Fruit fly (Drosophila melanogaster) whole organism, embryonic: Measurements from ENCODE around the gene Dad1.

ENCODE experiments used
- Atf-2 ChIP-seq: fragments of 200-800 bp; sonication (Bioruptor generic); optimal IDR thresholded peaks from 2 replicates; lab custom pipeline; 2016; ENCODE audit warnings: missing biosample characterization, missing genetic modification characterization
- CG10267 ChIP-seq: fragments of 200-800 bp; sonication (Bioruptor generic); optimal IDR thresholded peaks from 2 replicates; lab custom pipeline; 2018; ENCODE audit warnings: missing biosample characterization, mild to moderate bottlenecking, missing genetic modification characterization, moderate library complexity
- CG10431 ChIP-seq: fragments of 200-800 bp; sonication (Bioruptor generic); optimal IDR thresholded peaks from 3 replicates; lab custom pipeline; 2018; ENCODE audit warnings: missing biosample characterization, mild to moderate bottlenecking, missing genetic modification characterization
- CG13624 ChIP-seq: fragments of 200-800 bp; sonication (Bioruptor generic); optimal IDR thresholded peaks from 2 replicates; lab custom pipeline; 2016; ENCODE audit warnings: missing biosample characterization, missing genetic modification characterization
- CG15269 ChIP-seq: fragments of 200-800 bp; sonication (Bioruptor generic); optimal IDR thresholded peaks from 2 replicates; lab custom pipeline; 2018; ENCODE audit warnings: missing biosample characterization, mild to moderate bottlenecking, missing genetic modification characterization, moderate library complexity
- CG1529 ChIP-seq: fragments of 200-800 bp; sonication (Bioruptor generic); optimal IDR thresholded peaks from 3 replicates; lab custom pipeline; 2018; ENCODE audit warnings: missing biosample characterization, missing genetic modification characterization
- CG16779 ChIP-seq: fragments of 200-800 bp; sonication (Bioruptor generic); IDR thresholded peaks from 2 replicates; pipeline ENCODE4 v1.3.6; 2022; ENCODE audit warnings: missing biosample characterization, missing genetic modification characterization
- CG17385 ChIP-seq: fragments of 200-800 bp; sonication (Bioruptor generic); optimal IDR thresholded peaks from 3 replicates; lab custom pipeline; 2018; ENCODE audit warnings: missing biosample characterization, mild to moderate bottlenecking, missing genetic modification characterization
- CG17568 ChIP-seq: fragments of 200-800 bp; sonication (Bioruptor generic); optimal IDR thresholded peaks from 2 replicates; lab custom pipeline; 2018; ENCODE audit warnings: missing biosample characterization, mild to moderate bottlenecking, missing genetic modification characterization, moderate library complexity
- CG18011 ChIP-seq: fragments of 200-800 bp; sonication (Bioruptor generic); optimal IDR thresholded peaks from 2 replicates; lab custom pipeline; 2017; ENCODE audit warnings: missing biosample characterization, missing genetic modification characterization, mild to moderate bottlenecking, moderate library complexity, missing genotype
- CG18599 ChIP-seq: fragments of 200-800 bp; sonication (Bioruptor generic); optimal IDR thresholded peaks from 3 replicates; lab custom pipeline; 2017; ENCODE audit warnings: missing biosample characterization, missing genetic modification characterization, mild to moderate bottlenecking, moderate library complexity, missing genetic modification reagents
- CG2889 ChIP-seq: fragments of 200-800 bp; sonication (Bioruptor generic); IDR thresholded peaks from 3 replicates; pipeline ENCODE4 v1.3.6; 2022; ENCODE audit warnings: missing biosample characterization, missing genetic modification characterization
- CG3407 ChIP-seq: fragments of 200-800 bp; sonication (Bioruptor generic); optimal IDR thresholded peaks from 2 replicates; lab custom pipeline; 2018; ENCODE audit warnings: missing biosample characterization, mild to moderate bottlenecking, missing genetic modification characterization
- CG34376 ChIP-seq: fragments of 200-800 bp; sonication (Bioruptor generic); optimal IDR thresholded peaks from 2 replicates; lab custom pipeline; 2018; ENCODE audit warnings: missing biosample characterization, mild to moderate bottlenecking, missing genetic modification characterization
- CG8089 ChIP-seq: fragments of 200-800 bp; sonication (Bioruptor generic); optimal IDR thresholded peaks from 3 replicates; lab custom pipeline; 2016; ENCODE audit warnings: missing biosample characterization, missing genetic modification characterization
- CG9437 ChIP-seq: fragments of 200-800 bp; sonication (Bioruptor generic); optimal IDR thresholded peaks from 2 replicates; lab custom pipeline; 2018; ENCODE audit warnings: missing biosample characterization, mild to moderate bottlenecking, missing genetic modification characterization
- CG9609 ChIP-seq: fragments of 200-800 bp; sonication (Bioruptor generic); optimal IDR thresholded peaks from 3 replicates; lab custom pipeline; 2016; ENCODE audit warnings: missing biosample characterization, missing genetic modification characterization
- Dek ChIP-seq: fragments of 200-800 bp; sonication (Bioruptor generic); optimal IDR thresholded peaks from 3 replicates; lab custom pipeline; 2019; ENCODE audit warnings: missing biosample characterization, mild to moderate bottlenecking, missing genetic modification characterization, moderate library complexity
- Dll ChIP-seq: fragments of 200-800 bp; sonication (Bioruptor generic); IDR thresholded peaks from 4 replicates; pipeline ENCODE4 v1.3.6; 2022; ENCODE audit warnings: missing biosample characterization, missing genetic modification characterization; ENCODE audit not compliant: partially characterized antibody
- GATAe ChIP-seq: fragments of 200-800 bp; sonication (Bioruptor generic); conservative IDR thresholded peaks from 2 replicates; pipeline ENCODE4 v1.3.6; 2022; ENCODE audit warnings: missing biosample characterization, missing genetic modification characterization
- Gsc ChIP-seq: fragments of 200-800 bp; sonication (Bioruptor generic); IDR thresholded peaks from 2 replicates; pipeline ENCODE4 v1.3.6; 2022; ENCODE audit warnings: missing biosample characterization, missing genetic modification characterization
- HHEX ChIP-seq: fragments of 200-800 bp; sonication (Bioruptor generic); optimal IDR thresholded peaks from 3 replicates; lab custom pipeline; 2017; ENCODE audit warnings: missing biosample characterization, mild to moderate bottlenecking, missing genetic modification characterization, missing genetic modification reagents
- Hey ChIP-seq: fragments of 200-800 bp; sonication (Bioruptor generic); optimal IDR thresholded peaks from 3 replicates; lab custom pipeline; 2018; ENCODE audit warnings: missing biosample characterization, mild to moderate bottlenecking, missing genetic modification characterization
- Mes4 ChIP-seq: fragments of 200-800 bp; sonication (Bioruptor generic); optimal IDR thresholded peaks from 2 replicates; lab custom pipeline; 2016; ENCODE audit warnings: missing biosample characterization, missing genetic modification characterization
- Rx ChIP-seq: fragments of 200-800 bp; sonication (Bioruptor generic); IDR thresholded peaks from 2 replicates; pipeline ENCODE4 v1.3.6; 2022; ENCODE audit warnings: missing biosample characterization, missing genetic modification characterization
- Sry-β ChIP-seq: fragments of 200-800 bp; sonication (Bioruptor generic); optimal IDR thresholded peaks from 2 replicates; lab custom pipeline; 2018; ENCODE audit warnings: missing biosample characterization, mild to moderate bottlenecking, missing genetic modification characterization, moderate library complexity
- ash1 ChIP-seq: fragments of 200-800 bp; sonication (Bioruptor generic); optimal IDR thresholded peaks from 2 replicates; lab custom pipeline; 2018; ENCODE audit warnings: missing biosample characterization, mild to moderate bottlenecking, missing genetic modification characterization
- ato ChIP-seq: fragments of 200-800 bp; sonication (Bioruptor generic); IDR thresholded peaks from 2 replicates; pipeline ENCODE4 v1.3.6; 2022; ENCODE audit warnings: missing biosample characterization, missing genetic modification characterization; ENCODE audit not compliant: partially characterized antibody
- bigmax ChIP-seq: fragments of 200-800 bp; sonication (Bioruptor generic); optimal IDR thresholded peaks from 2 replicates; lab custom pipeline; 2018; ENCODE audit warnings: missing biosample characterization, mild to moderate bottlenecking, missing genetic modification characterization
- cg ChIP-seq: fragments of 200-800 bp; sonication (Bioruptor generic); optimal IDR thresholded peaks from 3 replicates; lab custom pipeline; 2019; ENCODE audit warnings: missing biosample characterization, mild to moderate bottlenecking, missing genetic modification characterization, moderate library complexity
- crc ChIP-seq: fragments of 200-800 bp; sonication (Bioruptor generic); optimal IDR thresholded peaks from 2 replicates; lab custom pipeline; 2016; ENCODE audit warnings: missing biosample characterization, missing genetic modification characterization
- ewg ChIP-seq: fragments of 200-800 bp; sonication (Bioruptor generic); optimal IDR thresholded peaks from 3 replicates; lab custom pipeline; 2017; ENCODE audit warnings: mild to moderate bottlenecking, missing biosample characterization, missing genetic modification reagents, missing genetic modification characterization
- eyg ChIP-seq: fragments of 200-800 bp; sonication (Bioruptor generic); optimal IDR thresholded peaks from 3 replicates; lab custom pipeline; 2016; ENCODE audit warnings: missing biosample characterization, missing genetic modification characterization
- fd64A ChIP-seq: fragments of 200-800 bp; sonication (Bioruptor generic); optimal IDR thresholded peaks from 3 replicates; lab custom pipeline; 2018; ENCODE audit warnings: missing biosample characterization, mild to moderate bottlenecking, missing genetic modification characterization
- h ChIP-seq: fragments of >200 bp; optimal IDR thresholded peaks from 2 replicates; lab custom pipeline; 2017
- hb ChIP-seq: fragments of 200-800 bp; sonication (Bioruptor generic); IDR thresholded peaks from 3 replicates; pipeline ENCODE4 v1.3.6; 2022; ENCODE audit warnings: missing biosample characterization, missing genetic modification characterization; ENCODE audit not compliant: partially characterized antibody
- inv ChIP-seq: fragments of 200-800 bp; sonication (Bioruptor generic); IDR thresholded peaks from 2 replicates; pipeline ENCODE4 v1.3.6; 2022; ENCODE audit warnings: missing biosample characterization, missing genetic modification characterization; ENCODE audit not compliant: partially characterized antibody
- ken ChIP-seq: fragments of 200-800 bp; sonication (Bioruptor generic); IDR thresholded peaks from 3 replicates; pipeline ENCODE4 v1.3.6; 2022; ENCODE audit warnings: missing biosample characterization, missing genetic modification characterization
- kni ChIP-seq: fragments of 200-800 bp; sonication (Bioruptor generic); optimal IDR thresholded peaks from 3 replicates; lab custom pipeline; 2017; ENCODE audit warnings: mild to moderate bottlenecking, missing biosample characterization, missing genetic modification reagents, missing genetic modification characterization
- lbe ChIP-seq: fragments of 200-800 bp; sonication (Bioruptor generic); optimal IDR thresholded peaks from 2 replicates; lab custom pipeline; 2016; ENCODE audit warnings: missing biosample characterization, mild to moderate bottlenecking, missing genetic modification characterization
- pfk ChIP-seq: fragments of 200-800 bp; sonication (Bioruptor generic); optimal IDR thresholded peaks from 2 replicates; lab custom pipeline; 2018; ENCODE audit warnings: missing biosample characterization, mild to moderate bottlenecking, missing genetic modification characterization, moderate library complexity
- sd ChIP-seq: fragments of 200-800 bp; sonication (Bioruptor generic); optimal IDR thresholded peaks from 3 replicates; lab custom pipeline; 2018; ENCODE audit warnings: missing biosample characterization, mild to moderate bottlenecking, missing genetic modification characterization, moderate library complexity
- sim ChIP-seq: fragments of 200-800 bp; sonication (Bioruptor generic); IDR thresholded peaks from 2 replicates; pipeline ENCODE4 v1.3.6; 2022; ENCODE audit warnings: missing biosample characterization, missing genetic modification characterization
- sima ChIP-seq: fragments of 200-800 bp; sonication (Bioruptor generic); optimal IDR thresholded peaks from 2 replicates; lab custom pipeline; 2016; ENCODE audit warnings: missing biosample characterization, missing genetic modification characterization
- sug ChIP-seq: fragments of 200-800 bp; optimal IDR thresholded peaks from 2 replicates; lab custom pipeline; 2019; ENCODE audit warnings: missing biosample characterization, mild to moderate bottlenecking, missing genetic modification characterization, moderate library complexity
- unpg ChIP-seq: fragments of 200-800 bp; sonication (Bioruptor generic); optimal IDR thresholded peaks from 3 replicates; lab custom pipeline; 2018; ENCODE audit warnings: missing biosample characterization, mild to moderate bottlenecking, missing genetic modification characterization, moderate library complexity
- wdn ChIP-seq: fragments of 200-800 bp; sonication (Bioruptor generic); IDR thresholded peaks from 2 replicates; pipeline ENCODE4 v1.3.6; 2022; ENCODE audit warnings: missing biosample characterization, missing genetic modification characterization
- yki ChIP-seq: fragments of >200 bp; optimal IDR thresholded peaks from 3 replicates; lab custom pipeline; 2018

Gene Dad1

DNA sequence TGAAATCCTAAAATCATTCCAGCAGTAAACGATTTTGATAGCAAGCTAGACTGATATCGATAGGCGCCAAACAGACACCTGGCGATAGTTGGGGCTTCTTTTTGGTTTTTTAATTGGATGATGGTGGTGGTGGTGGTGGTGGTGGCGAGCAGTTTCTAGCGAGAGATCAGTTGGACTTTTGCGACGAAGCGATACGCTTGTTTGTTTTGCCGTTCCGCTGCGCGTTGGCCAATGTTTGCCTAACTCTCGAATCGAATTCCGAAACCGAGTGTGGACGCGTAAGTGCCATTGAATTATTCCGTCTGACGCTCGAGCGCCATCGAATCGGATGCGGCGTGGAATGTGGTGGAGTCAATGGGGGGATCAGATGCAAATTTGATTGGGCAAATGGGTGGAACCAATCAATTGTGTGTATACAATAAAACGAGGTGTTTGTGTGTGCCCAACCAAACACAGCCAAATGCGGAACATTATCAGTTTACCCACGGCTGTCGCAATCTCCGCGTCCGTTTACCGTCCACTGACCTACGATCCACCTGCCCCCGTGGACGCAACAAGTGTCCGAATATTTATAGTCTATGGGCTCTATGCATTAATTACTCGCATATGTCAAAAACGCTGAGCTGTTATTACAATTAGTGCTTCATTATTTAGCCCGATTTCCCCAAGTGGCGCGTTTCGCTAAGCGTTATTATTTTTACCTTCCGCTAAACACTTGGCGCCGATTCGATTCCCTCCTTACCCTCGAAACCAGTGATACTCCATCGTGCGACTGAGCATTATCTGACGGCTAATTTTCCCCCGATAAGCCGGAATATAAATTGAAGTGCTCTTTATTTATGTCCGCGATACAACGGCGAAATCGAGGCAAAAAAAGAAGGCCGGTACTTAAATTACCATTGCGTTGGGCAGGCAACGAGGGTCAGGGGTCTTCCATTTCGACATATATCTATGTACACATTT lies 13.3 kb downstream of the Dad1 start, which contains the start of gene CG17292 (continued):
- TF ChIP-seq CG8089 (GFP tag; lab: Kevin White, UChicago), result peak; percentile 33
- peak; percentile 38 for TF ChIP-seq unpg (GFP tag; lab: Kevin White, UChicago)
- no peak for TF ChIP-seq yki
- TF ChIP-seq CG17385 (GFP tag; lab: Kevin White, UChicago), result peak; percentile 62
- TF ChIP-seq Dll (GFP tag; lab: Robert Waterston, UW), result peak; percentile 88
- TF ChIP-seq inv, result peak; percentile 85
- TF ChIP-seq sug, result peak; percentile 47
- peak; percentile 39 for TF ChIP-seq CG18011 (GFP tag; lab: Kevin White, UChicago)
- TF ChIP-seq sima (GFP tag; lab: Kevin White, UChicago), result no peak
- no peak for TF ChIP-seq CG9437
- TF ChIP-seq CG15269 (tag; lab: Kevin White, UChicago), result peak; percentile 63
- no peak for TF ChIP-seq CG2889 (GFP tag; lab: Robert Waterston, UW)
- TF ChIP-seq lbe (GFP tag; lab: Kevin White, UChicago), result no peak
- TF ChIP-seq sd (tag; lab: Kevin White, UChicago), result peak; percentile 97
- TF ChIP-seq HHEX (GFP tag; lab: Kevin White, UChicago), result peak; percentile 58
- peak; percentile 9 for TF ChIP-seq ewg
- TF ChIP-seq CG3407 (GFP tag; lab: Kevin White, UChicago), result peak; percentile 51
- TF ChIP-seq ash1, result no peak
- TF ChIP-seq kni, result peak; percentile 25
- TF ChIP-seq CG18599 (GFP tag; lab: Kevin White, UChicago), result peak; percentile 56
- TF ChIP-seq fd64A (GFP tag; lab: Kevin White, UChicago), result no peak
- TF ChIP-seq Rx (GFP tag; lab: Robert Waterston, UW), result peak; percentile 35; the same call in 1 of the 2 replicates
- peak; percentile 84 for TF ChIP-seq CG16779 (GFP tag; lab: Robert Waterston, UW)
- peak; percentile 27; the same call in 1 of the 2 replicates for TF ChIP-seq wdn (GFP tag; lab: Robert Waterston, UW)
- TF ChIP-seq h (lab: Kevin White, UChicago), result no peak
- TF ChIP-seq Mes4 (GFP tag; lab: Kevin White, UChicago), result peak; percentile 27
- peak; percentile 18; the same call in 1 of the 2 replicates for TF ChIP-seq GATAe
- TF ChIP-seq CG9609 (GFP tag; lab: Kevin White, UChicago), result no peak
- peak; percentile 62; the same call in 2 of the 3 replicates for TF ChIP-seq ken (GFP tag; lab: Robert Waterston, UW)
- TF ChIP-seq sim (GFP tag; lab: Robert Waterston, UW), result no peak
- no peak for TF ChIP-seq CG1529 (GFP tag; lab: Kevin White, UChicago)
- TF ChIP-seq Gsc (GFP tag; lab: Robert Waterston, UW), result no peak
- peak; percentile 69 for TF ChIP-seq CG13624 (GFP tag; lab: Kevin White, UChicago)
- TF ChIP-seq ato, result peak; percentile 84
- peak; percentile 15 for TF ChIP-seq eyg (GFP tag; lab: Kevin White, UChicago)
- peak; percentile 30 for TF ChIP-seq Hey (tag; lab: Kevin White, UChicago)
- TF ChIP-seq cg (GFP tag; lab: Kevin White, UChicago), result peak; percentile 51
- peak; percentile 16 for TF ChIP-seq CG10267 (tag; lab: Kevin White, UChicago)
- peak; percentile 79 for TF ChIP-seq CG34376
- no peak for TF ChIP-seq CG10431 (GFP tag; lab: Kevin White, UChicago)
- TF ChIP-seq bigmax (GFP tag; lab: Kevin White, UChicago), result no peak
- no peak for TF ChIP-seq CG17568 (GFP tag; lab: Kevin White, UChicago)
- no peak for TF ChIP-seq Sry-β
- peak; percentile 66 for TF ChIP-seq Dek
- TF ChIP-seq pfk (GFP tag; lab: Kevin White, UChicago), result peak; percentile 6
- peak; percentile 84 for TF ChIP-seq hb (GFP tag; lab: Robert Waterston, UW)
- TF ChIP-seq crc, result no peak
- TF ChIP-seq Atf-2, result no peak
